Worm (Caenorhabditis elegans) whole organism, L1 larva: ENCODE measurements around the gene madf-9.

Experiments used
- blmp-1 ChIP-seq: fragments of 150-350 bp; optimal IDR thresholded peaks from 2 replicates; lab custom pipeline; 2014; ENCODE audit warnings: missing biosample characterization, missing genetic modification characterization
- ceh-90 ChIP-seq: sonication (generic microtip); optimal IDR thresholded peaks from 2 replicates; lab custom pipeline; 2016; ENCODE audit warnings: missing genetic modification characterization, missing compliant biosample characterization
- ces-1 ChIP-seq: fragments of 150-350 bp; optimal IDR thresholded peaks from 2 replicates; lab custom pipeline; 2014; ENCODE audit warnings: missing biosample characterization, missing genetic modification reagents, missing genetic modification characterization
- elt-3 ChIP-seq, 6 experiments: fragments of 150-350 bp in 1 of 6; sonication (generic microtip); optimal IDR thresholded peaks; 2 replicates each; lab custom pipeline; 2017 to 2018; ENCODE audit warnings: missing biosample characterization in 6 of 6, missing genetic modification characterization in 6 of 6, inconsistent platforms in 1 of 6
- jun-1 ChIP-seq: fragments of 150-350 bp; optimal IDR thresholded peaks from 2 replicates; lab custom pipeline; 2014; ENCODE audit warnings: missing biosample characterization, missing genetic modification reagents, missing genetic modification characterization
- lir-3 ChIP-seq: sonication (generic microtip); optimal IDR thresholded peaks from 2 replicates; lab custom pipeline; 2016; ENCODE audit warnings: mild to moderate bottlenecking, missing genetic modification characterization, moderate library complexity, missing compliant biosample characterization; ENCODE audit not compliant: poor library complexity
- lsy-2 ChIP-seq, 2 experiments: fragments of 150-350 bp; optimal IDR thresholded peaks; 2 replicates each; lab custom pipeline; 2014; ENCODE audit warnings: missing biosample characterization in 2 of 2, missing genetic modification characterization in 2 of 2
- nhr-11 ChIP-seq: fragments of 150-350 bp; optimal IDR thresholded peaks from 2 replicates; lab custom pipeline; 2014; ENCODE audit warnings: missing biosample characterization, missing genetic modification characterization
- nhr-237 ChIP-seq: fragments of 150-350 bp; optimal IDR thresholded peaks from 2 replicates; lab custom pipeline; 2014; ENCODE audit warnings: missing biosample characterization, missing genetic modification characterization
- nhr-28 ChIP-seq: fragments of 150-350 bp; optimal IDR thresholded peaks from 2 replicates; lab custom pipeline; 2014; ENCODE audit warnings: missing biosample characterization, missing genetic modification characterization
- pqm-1 ChIP-seq: sonication (generic microtip); optimal IDR thresholded peaks from 3 replicates; lab custom pipeline; 2017; ENCODE audit warnings: missing biosample characterization, missing genetic modification characterization
- skn-1 ChIP-seq: fragments of 150-350 bp; optimal IDR thresholded peaks from 2 replicates; lab custom pipeline; 2014; ENCODE audit warnings: missing biosample characterization, missing genetic modification characterization
- unc-62 ChIP-seq: fragments of 150-350 bp; optimal IDR thresholded peaks from 2 replicates; lab custom pipeline; 2014; ENCODE audit warnings: missing biosample characterization, missing genetic modification reagents, missing genetic modification characterization

DNA sequence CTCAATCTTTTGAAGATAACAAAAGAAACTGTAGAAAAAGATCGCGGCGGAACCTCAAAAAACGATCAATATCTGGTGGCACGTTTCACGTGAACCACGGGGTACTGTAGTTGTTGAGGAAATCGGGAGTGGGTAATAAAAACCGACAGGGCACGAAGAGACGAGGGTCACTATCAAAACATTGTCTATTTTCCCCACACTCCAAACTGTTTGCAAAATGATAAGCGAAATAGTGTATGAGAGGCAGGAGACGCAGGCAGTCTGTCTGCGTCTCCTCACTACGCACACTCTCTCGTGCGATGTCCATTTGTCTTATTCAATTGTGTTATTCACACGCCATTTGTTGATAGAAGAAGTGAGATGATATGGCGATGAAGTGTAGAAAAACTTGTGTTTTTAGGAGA lies 16.5 kb downstream of the madf-9 start:
- TF ChIP-seq pqm-1 (tag; lab: Kevin White, UChicago) (no peak), ceh-90 (tag; lab: Kevin White, UChicago) (no peak), nhr-11 (tag; lab: Kevin White, UChicago) (no peak), nhr-237 (tag; lab: Kevin White, UChicago) (no peak), skn-1 (no peak), lsy-2 (tag; optimal IDR thresholded peaks at IDR 0.05; lab: Kevin White, UChicago) (peak; percentile 65 to 94), elt-3 (tag; optimal IDR thresholded peaks at IDR 0.05; lab: Kevin White, UChicago) (peak in 5 of 6 experiments; percentile 46 to 94 (median 85)), blmp-1 (tag; lab: Kevin White, UChicago) (peak; percentile 88), jun-1 (peak; percentile 3), ces-1 (GFP tag; lab: Kevin White, UChicago) (no peak), lir-3 (tag; lab: Kevin White, UChicago) (no peak), nhr-28 (tag; lab: Kevin White, UChicago) (no peak), unc-62 (GFP tag; lab: Kevin White, UChicago) (no peak)
